Fruit fly (Drosophila melanogaster) whole organism, pupa: ENCODE data around the gene CG31121.

Experiments used
- CG12605 ChIP-seq: fragments of 200-800 bp; sonication (Bioruptor generic); IDR thresholded peaks from 2 replicates; pipeline ENCODE4 v1.3.6; 2022; ENCODE audit warnings: missing biosample characterization, missing genetic modification characterization
- CG34367 ChIP-seq: fragments of 200-800 bp; sonication (Bioruptor generic); optimal IDR thresholded peaks from 2 replicates; lab custom pipeline; 2018; ENCODE audit warnings: missing biosample characterization, mild to moderate bottlenecking, missing genetic modification characterization
- CG8301 ChIP-seq: fragments of 200-800 bp; sonication (Bioruptor generic); optimal IDR thresholded peaks from 2 replicates; lab custom pipeline; 2018; ENCODE audit warnings: missing biosample characterization, mild to moderate bottlenecking, missing genetic modification characterization
- EcR ChIP-seq: fragments of 200-800 bp; sonication (Bioruptor generic); optimal IDR thresholded peaks from 3 replicates; lab custom pipeline; 2019; ENCODE audit warnings: missing biosample characterization, missing genetic modification characterization, mild to moderate bottlenecking, moderate library complexity, missing genetic modification reagents
- rn ChIP-seq: fragments of 200-800 bp; sonication (Bioruptor generic); IDR thresholded peaks from 2 replicates; pipeline ENCODE4 v1.3.6; 2022; ENCODE audit warnings: missing biosample characterization, missing genetic modification characterization

- TF ChIP-seq rn (GFP tag; lab: Robert Waterston, UW): no peak
- TF ChIP-seq EcR: no peak
- TF ChIP-seq CG8301 (tag; lab: Kevin White, UChicago): peak; percentile 51
- no peak for TF ChIP-seq CG12605 (GFP tag; lab: Robert Waterston, UW)
- no peak for TF ChIP-seq CG34367 (tag; lab: Kevin White, UChicago)
Observed at dm6 chr3R:24890919-24891318, 3.5 kb downstream of the CG31121 start.
